Worm (Caenorhabditis elegans): ENCODE measurements around the gene arl-5.

Gene arl-5

ce11 chrIII:9822942-9823341 lies at the start of gene arl-5:
Gene arl-5 (plus strand): TSS chrIII:9823242.
- no peak for TF ChIP-seq fkh-4 (tag; optimal IDR thresholded peaks at IDR 0.05; ENCODE audit: borderline replicate concordance)
- no peak for TF ChIP-seq nhr-84 (tag; optimal IDR thresholded peaks at IDR 0.05)
- TF ChIP-seq ceh-63 (GFP tag; optimal IDR thresholded peaks at IDR 0.05), result no peak
- no peak for TF ChIP-seq isw-1 (GFP tag; IDR thresholded peaks at IDR 0.05)
- no peak for TF ChIP-seq efl-1 (optimal IDR thresholded peaks at IDR 0.05)
- no peak for TF ChIP-seq efl-1 (GFP tag; optimal IDR thresholded peaks at IDR 0.05 in 1 of 2)
- no peak for TF ChIP-seq unc-98 (GFP tag; IDR thresholded peaks at IDR 0.05)
- no peak for TF ChIP-seq tlp-1 (tag; optimal IDR thresholded peaks at IDR 0.05)
- TF ChIP-seq pag-3 (tag; optimal IDR thresholded peaks at IDR 0.05; ENCODE audit: borderline replicate concordance, insufficient read depth), result no peak
- no peak for TF ChIP-seq lir-3 (tag; optimal IDR thresholded peaks at IDR 0.05; ENCODE audit: poor library complexity)
- no peak for TF ChIP-seq ceh-8 (GFP tag; optimal IDR thresholded peaks at IDR 0.05)
- no peak for TF ChIP-seq elt-3 (tag; optimal IDR thresholded peaks at IDR 0.05)
- no peak for TF ChIP-seq nhr-71 (tag; optimal IDR thresholded peaks at IDR 0.05)
- TF ChIP-seq mep-1 (tag; optimal IDR thresholded peaks at IDR 0.05), result no peak
- no peak for TF ChIP-seq alr-1 (tag; optimal IDR thresholded peaks at IDR 0.05; ENCODE audit: borderline replicate concordance)
- TF ChIP-seq lin-13 (GFP tag; optimal IDR thresholded peaks at IDR 0.05), result no peak
- no peak for TF ChIP-seq hpl-2 (GFP tag; optimal IDR thresholded peaks at IDR 0.05)
- TF ChIP-seq lin-39 (tag; optimal IDR thresholded peaks at IDR 0.05), result no peak
- no peak for TF ChIP-seq unc-62 (GFP tag; optimal IDR thresholded peaks at IDR 0.05)

DNA sequence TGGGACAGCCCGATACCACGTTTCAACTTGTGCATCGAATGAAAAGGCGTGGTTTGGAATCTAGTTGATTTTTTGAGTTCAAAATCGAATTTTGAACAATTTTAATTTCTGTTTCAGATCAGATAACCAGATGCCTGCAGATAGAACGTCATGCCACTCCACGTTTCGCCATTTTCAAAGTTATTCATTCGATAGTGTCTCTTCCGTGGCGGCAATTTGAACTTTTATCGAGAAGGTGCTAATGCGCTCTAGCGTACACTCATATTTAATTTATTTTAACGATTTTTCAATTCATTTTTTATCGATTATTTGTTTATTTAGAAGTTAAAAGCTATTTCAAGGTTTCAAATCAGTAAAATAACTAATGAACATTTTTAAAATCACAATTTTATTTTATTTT lies 47.1 kb upstream of the arl-5 start:
- TF ChIP-seq efl-1 (optimal IDR thresholded peaks at IDR 0.05) (peak in 1 of 2 experiments; percentile 81), efl-1 (GFP tag; optimal IDR thresholded peaks at IDR 0.05 in 1 of 2) (peak; percentile 73 to 98), nhr-20 (tag; optimal IDR thresholded peaks at IDR 0.05) (no peak), lir-3 (tag; optimal IDR thresholded peaks at IDR 0.05; ENCODE audit: poor library complexity) (peak; percentile 5), Y116A8C.19 (tag; optimal IDR thresholded peaks at IDR 0.05; ENCODE audit: borderline replicate concordance) (no peak), rnt-1 (tag; optimal IDR thresholded peaks at IDR 0.05) (peak; percentile 9), unc-62 (GFP tag; optimal IDR thresholded peaks at IDR 0.05) (no peak), dpl-1 (GFP tag; optimal IDR thresholded peaks at IDR 0.05) (peak; percentile 53 to 78 (median 66)), lsy-2 (tag; optimal IDR thresholded peaks at IDR 0.05) (peak in 1 of 2 experiments; percentile 27), lin-35 (GFP tag; optimal IDR thresholded peaks at IDR 0.05) (peak; percentile 59 to 90), lin-39 (tag; optimal IDR thresholded peaks at IDR 0.05) (no peak), nhr-71 (tag; optimal IDR thresholded peaks at IDR 0.05) (peak; percentile 10), nhr-84 (tag; optimal IDR thresholded peaks at IDR 0.05) (no peak)

ce11 chrIII:9776323-9776722 lies 46.7 kb upstream of the arl-5 start, which contains the start of gene usp-46:
Gene usp-46 (plus strand): TSS chrIII:9776623.
- TF ChIP-seq efl-1 (optimal IDR thresholded peaks at IDR 0.05) (peak in 1 of 2 experiments; percentile 5), efl-1 (GFP tag; optimal IDR thresholded peaks at IDR 0.05 in 1 of 2) (no peak), snu-23 (GFP tag; optimal IDR thresholded peaks at IDR 0.05) (peak; percentile 13), lsy-2 (tag; optimal IDR thresholded peaks at IDR 0.05) (peak in 1 of 2 experiments; percentile 16), ceh-82 (tag; optimal IDR thresholded peaks at IDR 0.05) (peak in 1 of 3 experiments; percentile 30), nhr-28 (tag; optimal IDR thresholded peaks at IDR 0.05) (no peak), egl-13 (tag; optimal IDR thresholded peaks at IDR 0.05) (no peak), lin-14 (GFP tag; optimal IDR thresholded peaks at IDR 0.05) (peak; percentile 53)

DNA sequence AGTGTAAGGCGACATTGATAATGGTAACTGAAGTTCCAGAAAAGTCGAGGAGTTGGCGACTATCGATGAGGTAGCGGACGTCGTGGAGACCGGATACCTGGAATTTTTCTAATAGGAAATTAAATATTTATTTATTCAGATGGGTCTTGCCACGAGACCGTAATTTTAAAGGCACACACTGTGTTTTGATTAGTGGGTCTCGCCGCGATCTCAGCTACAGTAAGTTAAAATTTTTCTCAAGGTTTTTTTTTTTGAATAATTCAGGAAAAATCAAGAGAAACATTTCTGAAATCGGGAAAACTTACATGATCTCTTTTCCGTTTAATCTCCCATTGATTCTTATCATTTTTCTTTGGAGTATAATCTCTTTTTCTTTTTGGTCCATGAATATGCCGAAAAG lies 44.0 kb upstream of the arl-5 start:
- TF ChIP-seq fkh-8 (tag; optimal IDR thresholded peaks at IDR 0.05), result no peak

- TF ChIP-seq zag-1 (tag; optimal IDR thresholded peaks at IDR 0.05) (no peak), aly-2 (tag; optimal IDR thresholded peaks at IDR 0.05) (no peak), efl-1 (optimal IDR thresholded peaks at IDR 0.05) (no peak), efl-1 (GFP tag; optimal IDR thresholded peaks at IDR 0.05 in 1 of 2) (peak in 1 of 2 experiments; percentile 74), unc-86 (tag; optimal IDR thresholded peaks at IDR 0.05) (no peak), Y116A8C.19 (tag; optimal IDR thresholded peaks at IDR 0.05; ENCODE audit: borderline replicate concordance) (no peak), pag-3 (tag; optimal IDR thresholded peaks at IDR 0.05; ENCODE audit: borderline replicate concordance, insufficient read depth) (no peak), nhr-90 (tag; optimal IDR thresholded peaks at IDR 0.05; ENCODE audit: poor library complexity) (no peak), nhr-12 (tag; optimal IDR thresholded peaks at IDR 0.05) (no peak), dsc-1 (tag; optimal IDR thresholded peaks at IDR 0.05) (peak; percentile 39), ama-1 (optimal IDR thresholded peaks at IDR 0.05) (no peak), ceh-82 (tag; optimal IDR thresholded peaks at IDR 0.05) (no peak), C16A3.4 (tag; optimal IDR thresholded peaks at IDR 0.05) (no peak)
These were observed 42.8 kb upstream of the arl-5 start, which contains the start of gene sqv-3 for ce11 chrIII:9780254-9780653. Gene sqv-3 (minus strand): TSS chrIII:9780354.
